Fruit fly (Drosophila melanogaster): ENCODE data around the gene bchs.

bchs gene

dm6 chr2L:5879363-5879934 is 27.5 kb upstream of the bchs start, which contains the start of gene rau (continued):
- TF ChIP-seq CG10267 (tag; optimal IDR thresholded peaks at IDR 0.05) (peak; percentile 77), CG8359 (GFP tag; optimal IDR thresholded peaks at IDR 0.05; ENCODE audit: borderline replicate concordance) (peak; percentile 39), CG8944 (GFP tag; optimal IDR thresholded peaks at IDR 0.05) (peak; percentile 20), Adf1 (GFP tag; IDR thresholded peaks at IDR 0.05) (peak; percentile 38; the same call in 1 of the 2 replicates), shn (GFP tag; optimal IDR thresholded peaks at IDR 0.05) (peak; percentile 4), mld (GFP tag; IDR thresholded peaks at IDR 0.05; ENCODE audit: partially characterized antibody) (no peak), psq (GFP tag; optimal IDR thresholded peaks at IDR 0.05) (no peak), CG8924 (tag; optimal IDR thresholded peaks at IDR 0.05) (peak; percentile 84), CG34422 (GFP tag; IDR thresholded peaks at IDR 0.05) (peak; percentile 68; the same call in 2 of the 3 replicates), CG15601 (tag; optimal IDR thresholded peaks at IDR 0.05) (peak; percentile 69), CG30403 (GFP tag; optimal IDR thresholded peaks at IDR 0.05) (peak; percentile 76), ase (GFP tag; IDR thresholded peaks at IDR 0.05) (peak; percentile 37; the same call in 1 of the 3 replicates), CG14860 (GFP tag; IDR thresholded peaks at IDR 0.05; ENCODE audit: partially characterized antibody) (0 out of 3 replicates have a peak, but pooled peaks have one; percentile 27), Six4 (GFP tag; optimal IDR thresholded peaks at IDR 0.05) (peak; percentile 71), Kr (GFP tag; optimal IDR thresholded peaks at IDR 0.05) (no peak), sna (GFP tag; IDR thresholded peaks at IDR 0.05; ENCODE audit: partially characterized antibody) (no peak), Dfd (GFP tag; optimal IDR thresholded peaks at IDR 0.05) (no peak), Ada2b (GFP tag; IDR thresholded peaks at IDR 0.05) (peak; percentile 68), Lim3 (GFP tag; IDR thresholded peaks at IDR 0.05) (no peak), slbo (GFP tag; IDR thresholded peaks at IDR 0.05) (peak; percentile 77), CG7786 (GFP tag; optimal IDR thresholded peaks at IDR 0.05) (peak; percentile 34), CG4730 (GFP tag; IDR thresholded peaks at IDR 0.05) (peak; percentile 49; the same call in 1 of the 2 replicates), CG9797 (GFP tag; optimal IDR thresholded peaks at IDR 0.05) (peak; percentile 15), twi (tag; optimal IDR thresholded peaks at IDR 0.05) (peak; percentile 60), Sox102F (GFP tag; optimal IDR thresholded peaks at IDR 0.05) (peak; percentile 62), Med (GFP tag) (peak; percentile 87), onecut (GFP tag; IDR thresholded peaks at IDR 0.05) (peak; percentile 69), NK7.1 (GFP tag; optimal IDR thresholded peaks at IDR 0.05) (no peak), Meics (GFP tag; optimal IDR thresholded peaks at IDR 0.05) (peak; percentile 82), CrebB (tag; optimal IDR thresholded peaks at IDR 0.05) (peak; percentile 20), tio (GFP tag; optimal IDR thresholded peaks at IDR 0.05) (peak; percentile 66), lilli (GFP tag; optimal IDR thresholded peaks at IDR 0.05) (peak; percentile 74), hth (optimal IDR thresholded peaks at IDR 0.05) (no peak), Oaz (GFP tag; IDR thresholded peaks at IDR 0.05) (no peak), insv (GFP tag; optimal IDR thresholded peaks at IDR 0.05) (peak in 1 of 2 experiments; percentile 88), CG6689 (GFP tag; IDR thresholded peaks at IDR 0.05) (peak; percentile 79), CG1024 (GFP tag; IDR thresholded peaks at IDR 0.05) (peak; percentile 14; the same call in 1 of the 2 replicates), lmd (GFP tag; IDR thresholded peaks at IDR 0.05) (peak; percentile 70; the same call in 1 of the 2 replicates), CG10979 (tag; optimal IDR thresholded peaks at IDR 0.05) (peak; percentile 81), p53 (GFP tag; optimal IDR thresholded peaks at IDR 0.05) (no peak), gsb (GFP tag; IDR thresholded peaks at IDR 0.05) (peak; percentile 56; the same call in 1 of the 2 replicates), CG11695 (GFP tag; IDR thresholded peaks at IDR 0.05) (peak; percentile 66; the same call in 2 of the 3 replicates), HLH4C (GFP tag; IDR thresholded peaks at IDR 0.05; ENCODE audit: partially characterized antibody) (0 out of 3 replicates have a peak, but pooled peaks have one; percentile 13), gsb-n (tag; optimal IDR thresholded peaks at IDR 0.05) (peak; percentile 60), HLHmδ (GFP tag; optimal IDR thresholded peaks at IDR 0.05) (peak; percentile 82), E2f1 (GFP tag; IDR thresholded peaks at IDR 0.05) (peak; percentile 73), fd3F (GFP tag; optimal IDR thresholded peaks at IDR 0.05) (peak; percentile 42), Side (GFP tag; optimal IDR thresholded peaks at IDR 0.05) (no peak), abd-A (tag; optimal IDR thresholded peaks at IDR 0.05) (peak; percentile 92), eve (GFP tag; optimal IDR thresholded peaks at IDR 0.05) (peak in 1 of 2 experiments; percentile 75)
